Fruit fly (Drosophila melanogaster) whole organism, pupa: ENCODE data around the gene CCT4.
A peak's percentile ranks its signal among the peaks of the same experiment; 100 is the strongest.

Source experiments
- CG10348 ChIP-seq: fragments of 200-800 bp; sonication (Bioruptor generic); IDR thresholded peaks from 2 replicates; pipeline ENCODE4 v1.3.6; 2022; ENCODE audit warnings: missing biosample characterization, missing genetic modification characterization
- CG12605 ChIP-seq: fragments of 200-800 bp; sonication (Bioruptor generic); IDR thresholded peaks from 2 replicates; pipeline ENCODE4 v1.3.6; 2022; ENCODE audit warnings: missing biosample characterization, missing genetic modification characterization
- CG14655 ChIP-seq: fragments of 200-800 bp; sonication (Bioruptor generic); optimal IDR thresholded peaks from 3 replicates; lab custom pipeline; 2017; ENCODE audit warnings: mild to moderate bottlenecking, missing biosample characterization, missing genetic modification reagents, missing genetic modification characterization
- CG15710 ChIP-seq: fragments of 200-800 bp; sonication (Bioruptor generic); optimal IDR thresholded peaks from 2 replicates; lab custom pipeline; 2018; ENCODE audit warnings: missing biosample characterization, mild to moderate bottlenecking, missing genetic modification characterization, moderate library complexity
- CG32121 ChIP-seq: fragments of 200-800 bp; sonication (Bioruptor generic); IDR thresholded peaks from 2 replicates; pipeline ENCODE4 v1.3.6; 2022; ENCODE audit warnings: missing biosample characterization, missing genetic modification characterization
- CG34367 ChIP-seq: fragments of 200-800 bp; sonication (Bioruptor generic); optimal IDR thresholded peaks from 2 replicates; lab custom pipeline; 2018; ENCODE audit warnings: missing biosample characterization, mild to moderate bottlenecking, missing genetic modification characterization
- CG8159 ChIP-seq: fragments of 200-800 bp; sonication (Bioruptor generic); optimal IDR thresholded peaks from 3 replicates; lab custom pipeline; 2018; ENCODE audit warnings: missing biosample characterization, mild to moderate bottlenecking, missing genetic modification characterization, moderate library complexity
- EcR ChIP-seq: fragments of 200-800 bp; sonication (Bioruptor generic); optimal IDR thresholded peaks from 3 replicates; lab custom pipeline; 2019; ENCODE audit warnings: missing biosample characterization, missing genetic modification characterization, mild to moderate bottlenecking, moderate library complexity, missing genetic modification reagents
- Snoo ChIP-seq: fragments of 200-800 bp; sonication (Bioruptor generic); optimal IDR thresholded peaks from 3 replicates; lab custom pipeline; 2017; ENCODE audit warnings: missing biosample characterization, mild to moderate bottlenecking, missing genetic modification characterization, inconsistent platforms

Gene CCT4

DNA sequence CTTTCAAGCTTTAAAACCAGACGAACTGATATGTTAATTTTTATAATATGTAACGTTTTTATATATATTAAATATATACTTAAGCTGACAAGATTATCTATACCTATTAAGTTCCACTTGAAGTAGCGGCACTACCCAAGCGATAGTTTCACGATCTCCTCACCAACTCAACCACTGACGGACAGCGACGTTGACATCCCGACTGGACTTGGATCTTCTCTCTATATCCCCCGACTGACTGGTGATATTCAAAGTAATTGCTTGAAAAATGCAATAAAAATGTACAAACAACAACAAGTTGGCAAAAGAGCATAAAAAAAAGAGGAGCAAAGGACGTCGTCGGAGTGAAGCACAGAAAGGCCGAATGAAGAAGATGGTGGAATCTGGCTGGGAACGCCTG lies 46.5 kb downstream of the CCT4 start, which contains the start of gene Ref2:
Gene Ref2, minus strand, starts transcription at position 101 of the 400 bp plus-strand sequence.
- TF ChIP-seq CG8159 (tag; lab: Kevin White, UChicago) (peak; percentile 3), CG15710 (tag; lab: Kevin White, UChicago) (no peak), EcR (no peak), CG34367 (tag; lab: Kevin White, UChicago) (no peak)

DNA sequence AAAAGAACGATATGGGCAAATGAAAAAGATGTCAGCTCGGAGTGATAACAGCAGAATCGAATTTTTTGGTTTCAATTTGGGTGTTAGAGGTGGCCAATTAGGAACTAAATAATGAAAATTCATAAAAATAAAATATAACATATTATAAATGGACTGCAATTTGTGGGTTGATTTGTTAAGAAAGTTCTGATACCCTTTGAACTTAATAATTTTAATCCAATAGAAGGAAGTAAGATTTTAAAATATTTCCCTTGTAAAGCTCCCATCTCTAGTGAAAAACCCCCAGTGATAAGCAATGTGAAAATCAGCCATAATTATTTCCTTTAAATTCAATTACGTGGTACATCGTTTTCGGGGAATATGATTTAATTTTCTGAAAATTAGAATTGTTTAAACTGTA lies 48.4 kb downstream of the CCT4 start:
- TF ChIP-seq Snoo = no peak
- no peak for TF ChIP-seq CG10348
- no peak for TF ChIP-seq CG12605
- TF ChIP-seq CG32121 (GFP tag; lab: Robert Waterston, UW) = no peak
- TF ChIP-seq, all 21 proteins: peak for 0

DNA sequence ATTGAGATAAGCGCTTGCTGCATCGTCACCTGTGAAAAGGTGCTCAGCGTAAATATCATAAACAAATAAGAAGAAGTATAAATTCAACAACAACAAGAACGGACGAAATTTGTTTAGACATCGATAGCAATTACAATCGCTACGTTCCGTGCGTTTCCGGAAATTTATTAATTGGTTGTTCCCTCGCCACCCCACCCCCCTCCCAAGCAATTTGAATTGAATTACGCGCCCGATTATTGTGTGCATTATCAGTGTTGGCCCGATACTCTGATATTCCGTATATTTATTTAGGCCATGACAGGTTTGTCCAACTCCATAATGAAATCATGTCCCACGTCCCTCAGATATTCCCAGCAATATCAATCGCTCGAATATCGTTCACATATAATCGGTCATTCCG lies 51.2 kb downstream of the CCT4 start:
- TF ChIP-seq CG14655 = no peak
